Fruit fly (Drosophila melanogaster) S2 (cell line): Measurements from ENCODE around the gene CG34305.

Experiments
- CG8478 ChIP-seq: fragments of >200 bp; optimal IDR thresholded peaks from 2 replicates; lab custom pipeline; 2018
- CTCF ChIP-seq, 2 experiments: fragments of >200 bp; optimal IDR thresholded peaks; 2 replicates each; lab custom pipeline; 2018

- TF ChIP-seq CG8478 (no peak), CTCF (optimal IDR thresholded peaks at IDR 0.05; lab: Kevin White, UChicago) (no peak)
Observed at dm6 chr3R:4215264-4215993, 27.5 kb downstream of the CG34305 start, which contains the start of gene CG14636.
